Fruit fly (Drosophila melanogaster) whole organism, embryonic: ENCODE data around the gene CG43693.
A peak's percentile ranks its signal among the peaks of the same experiment; 100 is the strongest.

Experiments used
- Adf1 ChIP-seq: fragments of 200-800 bp; sonication (Bioruptor generic); IDR thresholded peaks from 2 replicates; pipeline ENCODE4 v1.3.6; 2022; ENCODE audit warnings: missing biosample characterization, missing genetic modification characterization
- CG1233 ChIP-seq: fragments of 200-800 bp; sonication (Bioruptor generic); optimal IDR thresholded peaks from 4 replicates; lab custom pipeline; 2018; ENCODE audit warnings: missing biosample characterization, mild to moderate bottlenecking, missing genetic modification characterization
- CG13123 ChIP-seq: fragments of 200-800 bp; sonication (Bioruptor generic); optimal IDR thresholded peaks from 2 replicates; lab custom pipeline; 2016; ENCODE audit warnings: missing biosample characterization, missing genetic modification characterization
- CG13296 ChIP-seq: fragments of 200-800 bp; sonication (Bioruptor generic); optimal IDR thresholded peaks from 3 replicates; lab custom pipeline; 2018; ENCODE audit warnings: missing biosample characterization, mild to moderate bottlenecking, missing genetic modification characterization
- CG13424 ChIP-seq: fragments of 200-800 bp; sonication (Bioruptor generic); optimal IDR thresholded peaks from 2 replicates; lab custom pipeline; 2019; ENCODE audit warnings: missing biosample characterization, mild to moderate bottlenecking, missing genetic modification characterization, moderate library complexity
- CG15011 ChIP-seq: fragments of 200-800 bp; sonication (Bioruptor generic); optimal IDR thresholded peaks from 3 replicates; lab custom pipeline; 2018; ENCODE audit warnings: missing biosample characterization, mild to moderate bottlenecking, missing genetic modification characterization
- CG17829 ChIP-seq: fragments of 200-800 bp; optimal IDR thresholded peaks from 2 replicates; lab custom pipeline; 2019; ENCODE audit warnings: missing biosample characterization, mild to moderate bottlenecking, missing genetic modification characterization, moderate library complexity
- CG18619 ChIP-seq: fragments of 200-800 bp; sonication (Bioruptor generic); optimal IDR thresholded peaks from 3 replicates; lab custom pipeline; 2017; ENCODE audit warnings: missing biosample characterization, mild to moderate bottlenecking, missing genetic modification characterization
- CG2129 ChIP-seq: fragments of 200-800 bp; sonication (Bioruptor generic); IDR thresholded peaks from 2 replicates; pipeline ENCODE4 v1.3.6; 2022; ENCODE audit warnings: missing biosample characterization, missing genetic modification characterization; ENCODE audit not compliant: partially characterized antibody
- CG2678 ChIP-seq: fragments of 200-800 bp; sonication (Bioruptor generic); optimal IDR thresholded peaks from 3 replicates; lab custom pipeline; 2019; ENCODE audit warnings: missing biosample characterization, mild to moderate bottlenecking, missing genetic modification characterization, moderate library complexity
- CG3281 ChIP-seq: fragments of 200-800 bp; sonication (Bioruptor generic); optimal IDR thresholded peaks from 3 replicates; lab custom pipeline; 2017; ENCODE audit warnings: missing biosample characterization, mild to moderate bottlenecking, missing genetic modification characterization
- CG34376 ChIP-seq: fragments of 200-800 bp; sonication (Bioruptor generic); optimal IDR thresholded peaks from 2 replicates; lab custom pipeline; 2018; ENCODE audit warnings: missing biosample characterization, mild to moderate bottlenecking, missing genetic modification characterization
- CG3847 ChIP-seq: fragments of 200-800 bp; sonication (Bioruptor generic); IDR thresholded peaks from 2 replicates; pipeline ENCODE4 v1.3.6; 2022; ENCODE audit warnings: missing biosample characterization, missing genetic modification characterization
- CG5180 ChIP-seq: fragments of 200-800 bp; sonication (Bioruptor generic); optimal IDR thresholded peaks from 3 replicates; lab custom pipeline; 2017; ENCODE audit warnings: missing biosample characterization, missing genetic modification characterization, mild to moderate bottlenecking, moderate library complexity, missing genetic modification reagents
- CG6254 ChIP-seq: fragments of 200-800 bp; sonication (Bioruptor generic); optimal IDR thresholded peaks from 3 replicates; lab custom pipeline; 2017; ENCODE audit warnings: mild to moderate bottlenecking, missing biosample characterization, missing genetic modification reagents, missing genetic modification characterization
- CG6683 ChIP-seq: fragments of 200-800 bp; sonication (Bioruptor generic); optimal IDR thresholded peaks from 2 replicates; lab custom pipeline; 2017; ENCODE audit warnings: missing biosample characterization, mild to moderate bottlenecking, missing genetic modification characterization, missing genetic modification reagents
- CG7745 ChIP-seq: fragments of 200-800 bp; sonication (Bioruptor generic); optimal IDR thresholded peaks from 2 replicates; lab custom pipeline; 2018; ENCODE audit warnings: missing biosample characterization, mild to moderate bottlenecking, missing genetic modification characterization, moderate library complexity
- CG8388 ChIP-seq: fragments of 200-800 bp; sonication (Bioruptor generic); optimal IDR thresholded peaks from 2 replicates; lab custom pipeline; 2019; ENCODE audit warnings: missing biosample characterization, mild to moderate bottlenecking, missing genetic modification characterization, moderate library complexity
- Chrac-16 ChIP-seq: fragments of 200-800 bp; sonication (Bioruptor generic); optimal IDR thresholded peaks from 3 replicates; lab custom pipeline; 2016; ENCODE audit warnings: missing biosample characterization, missing genetic modification characterization
- D ChIP-seq, 2 experiments: fragments of 200-800 bp in 1 of 2; fragments of >200 bp in 1 of 2; sonication (Bioruptor generic) in 1 of 2; optimal IDR thresholded peaks; 2 replicates in 1 of 2; 3 replicates in 1 of 2; lab custom pipeline; 2017; ENCODE audit warnings: mild to moderate bottlenecking in 1 of 2, missing biosample characterization in 1 of 2, missing genetic modification characterization in 1 of 2, missing genetic modification reagents in 1 of 2
- Dbx ChIP-seq: fragments of 200-800 bp; sonication (Bioruptor generic); IDR thresholded peaks from 3 replicates; pipeline ENCODE4 v1.3.6; 2022; ENCODE audit warnings: missing biosample characterization, missing genetic modification characterization
- Dll ChIP-seq: fragments of 200-800 bp; sonication (Bioruptor generic); IDR thresholded peaks from 4 replicates; pipeline ENCODE4 v1.3.6; 2022; ENCODE audit warnings: missing biosample characterization, missing genetic modification characterization; ENCODE audit not compliant: partially characterized antibody
- Dref ChIP-seq: fragments of 200-800 bp; sonication (Bioruptor generic); IDR thresholded peaks from 2 replicates; pipeline ENCODE4 v1.3.6; 2022; ENCODE audit warnings: missing biosample characterization, missing genetic modification characterization
- Drgx ChIP-seq: fragments of 200-800 bp; sonication (Bioruptor generic); IDR thresholded peaks from 2 replicates; pipeline ENCODE4 v1.3.6; 2022; ENCODE audit warnings: missing biosample characterization, missing genetic modification characterization
- E2f1 ChIP-seq: fragments of 200-800 bp; sonication (Bioruptor generic); IDR thresholded peaks from 2 replicates; pipeline ENCODE4 v1.3.6; 2022; ENCODE audit warnings: missing biosample characterization, missing genetic modification characterization
- Eip74EF ChIP-seq, 2 experiments: fragments of 200-800 bp in 1 of 2; fragments of >200 bp in 1 of 2; sonication (Bioruptor generic) in 1 of 2; optimal IDR thresholded peaks; 2 replicates each; lab custom pipeline; 2017 to 2019; ENCODE audit warnings: missing biosample characterization in 2 of 2, missing genetic modification characterization in 2 of 2, mild to moderate bottlenecking in 1 of 2, moderate library complexity in 1 of 2
- GATAe ChIP-seq: fragments of 200-800 bp; sonication (Bioruptor generic); conservative IDR thresholded peaks from 2 replicates; pipeline ENCODE4 v1.3.6; 2022; ENCODE audit warnings: missing biosample characterization, missing genetic modification characterization
- HmgD ChIP-seq: fragments of 200-800 bp; sonication (Bioruptor generic); optimal IDR thresholded peaks from 3 replicates; lab custom pipeline; 2016; ENCODE audit warnings: missing biosample characterization, missing genetic modification characterization
- Mrtf ChIP-seq: fragments of 200-800 bp; sonication (Bioruptor generic); IDR thresholded peaks from 3 replicates; pipeline ENCODE4 v1.3.6; 2022; ENCODE audit warnings: missing biosample characterization, missing genetic modification characterization
- Nf-YC ChIP-seq: fragments of 200-800 bp; optimal IDR thresholded peaks from 3 replicates; lab custom pipeline; 2019; ENCODE audit warnings: missing biosample characterization, mild to moderate bottlenecking, missing genetic modification characterization, moderate library complexity
- Opbp ChIP-seq: fragments of 200-800 bp; sonication (Bioruptor generic); IDR thresholded peaks from 3 replicates; pipeline ENCODE4 v1.3.6; 2022; ENCODE audit warnings: missing biosample characterization, missing genetic modification characterization; ENCODE audit not compliant: partially characterized antibody
- Six4 ChIP-seq: fragments of 200-800 bp; sonication (Bioruptor generic); optimal IDR thresholded peaks from 2 replicates; lab custom pipeline; 2016; ENCODE audit warnings: missing biosample characterization, missing genetic modification characterization
- Tbp ChIP-seq: fragments of >200 bp; optimal IDR thresholded peaks from 2 replicates; lab custom pipeline; 2018; ENCODE audit warnings: missing biosample characterization, missing genetic modification characterization
- ato ChIP-seq: fragments of 200-800 bp; sonication (Bioruptor generic); IDR thresholded peaks from 2 replicates; pipeline ENCODE4 v1.3.6; 2022; ENCODE audit warnings: missing biosample characterization, missing genetic modification characterization; ENCODE audit not compliant: partially characterized antibody
- az2 ChIP-seq: fragments of 200-800 bp; sonication (Bioruptor generic); optimal IDR thresholded peaks from 3 replicates; lab custom pipeline; 2016; ENCODE audit warnings: missing biosample characterization, missing genetic modification characterization
- bab2 ChIP-seq: fragments of 200-800 bp; sonication (Bioruptor generic); optimal IDR thresholded peaks from 2 replicates; lab custom pipeline; 2016; ENCODE audit warnings: missing biosample characterization, missing genetic modification characterization
- bcd ChIP-seq: fragments of 200-800 bp; sonication (Bioruptor generic); optimal IDR thresholded peaks from 2 replicates; lab custom pipeline; 2017; ENCODE audit warnings: missing biosample characterization, mild to moderate bottlenecking, missing genetic modification characterization
- chif ChIP-seq, 2 experiments: fragments of 200-800 bp; sonication (Bioruptor generic); optimal IDR thresholded peaks; 3 replicates each; lab custom pipeline; 2016; ENCODE audit warnings: missing biosample characterization in 2 of 2, missing genetic modification characterization in 2 of 2
- cwo ChIP-seq: fragments of 200-800 bp; sonication (Bioruptor generic); optimal IDR thresholded peaks from 3 replicates; lab custom pipeline; 2017; ENCODE audit warnings: missing biosample characterization, missing genetic modification characterization, mild to moderate bottlenecking, moderate library complexity, missing genetic modification reagents
- emc ChIP-seq: fragments of 200-800 bp; sonication (Bioruptor generic); optimal IDR thresholded peaks from 2 replicates; lab custom pipeline; 2016; ENCODE audit warnings: missing biosample characterization, missing genetic modification characterization
- fd64A ChIP-seq: fragments of 200-800 bp; sonication (Bioruptor generic); optimal IDR thresholded peaks from 3 replicates; lab custom pipeline; 2018; ENCODE audit warnings: missing biosample characterization, mild to moderate bottlenecking, missing genetic modification characterization
- gcm2 ChIP-seq: fragments of 200-800 bp; sonication (Bioruptor generic); optimal IDR thresholded peaks from 2 replicates; lab custom pipeline; 2016; ENCODE audit warnings: missing biosample characterization, missing genetic modification characterization
- gsb-n ChIP-seq: fragments of 200-800 bp; sonication (Bioruptor generic); optimal IDR thresholded peaks from 3 replicates; lab custom pipeline; 2018; ENCODE audit warnings: missing biosample characterization, mild to moderate bottlenecking, missing genetic modification characterization
- lola ChIP-seq, 3 experiments: fragments of >200 bp in 2 of 3; fragments of 200-800 bp in 1 of 3; sonication (Bioruptor generic) in 1 of 3; optimal IDR thresholded peaks; 2 replicates each; lab custom pipeline; 2017 to 2019; ENCODE audit warnings: missing biosample characterization in 3 of 3, missing genetic modification characterization in 3 of 3, mild to moderate bottlenecking in 1 of 3, moderate library complexity in 1 of 3
- peb ChIP-seq: fragments of 200-800 bp; sonication (Bioruptor generic); IDR thresholded peaks from 2 replicates; pipeline ENCODE4 v1.3.6; 2022; ENCODE audit warnings: missing biosample characterization, missing genetic modification characterization
- prd ChIP-seq, 3 experiments: fragments of >200 bp in 2 of 3; fragments of 200-800 bp in 1 of 3; sonication (Bioruptor generic) in 1 of 3; optimal IDR thresholded peaks in 2 of 3; IDR thresholded peaks in 1 of 3; 2 replicates in 2 of 3; 3 replicates in 1 of 3; pipeline versions ENCODE4 v1.3.6 to Lab custom; 2017 to 2022; ENCODE audit warnings: missing biosample characterization in 1 of 3, missing genetic modification characterization in 1 of 3
- seq ChIP-seq: fragments of 200-800 bp; sonication (Bioruptor generic); IDR thresholded peaks from 2 replicates; pipeline ENCODE4 v1.3.6; 2022; ENCODE audit warnings: missing biosample characterization, missing genetic modification characterization
- tx ChIP-seq: fragments of 200-800 bp; sonication (Bioruptor generic); optimal IDR thresholded peaks from 2 replicates; lab custom pipeline; 2016; ENCODE audit warnings: missing biosample characterization, missing genetic modification characterization

Gene CG43693

dm6 chr3L:11061200-11061599 is 10.0 kb upstream of the CG43693 start, which contains the start of the genes CG6321 and Blos2 (continued):
- TF ChIP-seq bab2 (GFP tag; lab: Kevin White, UChicago) (peak; percentile 61), gcm2 (peak; percentile 24), CG15011 (GFP tag; lab: Kevin White, UChicago) (peak; percentile 61), seq (GFP tag; lab: Robert Waterston, UW) (peak; percentile 16; the same call in 1 of the 2 replicates), CG5180 (GFP tag; lab: Kevin White, UChicago) (peak; percentile 40), CG3281 (GFP tag; lab: Kevin White, UChicago) (peak; percentile 86), Chrac-16 (GFP tag; lab: Kevin White, UChicago) (peak; percentile 55), GATAe (GFP tag; lab: Robert Waterston, UW) (peak; percentile 55; the same call in 1 of the 2 replicates), cwo (GFP tag; lab: Kevin White, UChicago) (peak; percentile 65), CG34376 (GFP tag; lab: Kevin White, UChicago) (peak; percentile 17), CG17829 (tag; lab: Kevin White, UChicago) (peak; percentile 82), az2 (GFP tag; lab: Kevin White, UChicago) (peak; percentile 66), CG18619 (GFP tag; lab: Kevin White, UChicago) (peak; percentile 58), fd64A (GFP tag; lab: Kevin White, UChicago) (peak; percentile 13), Dbx (GFP tag; lab: Robert Waterston, UW) (peak; percentile 63; the same call in 2 of the 3 replicates), gsb-n (tag; lab: Kevin White, UChicago) (peak; percentile 75), CG2678 (tag; lab: Kevin White, UChicago) (peak; percentile 89), CG3847 (GFP tag; lab: Robert Waterston, UW) (peak; percentile 53; the same call in 1 of the 2 replicates), CG2129 (GFP tag; lab: Robert Waterston, UW) (no peak), Opbp (GFP tag; lab: Robert Waterston, UW) (no peak), CG8388 (GFP tag; lab: Kevin White, UChicago) (peak; percentile 77), bcd (peak; percentile 68), tx (GFP tag; lab: Kevin White, UChicago) (peak; percentile 3), emc (GFP tag; lab: Kevin White, UChicago) (no peak), CG7745 (no peak), chif (GFP tag; optimal IDR thresholded peaks at IDR 0.05; lab: Kevin White, UChicago) (peak in 1 of 2 experiments; percentile 67), Mrtf (GFP tag; lab: Robert Waterston, UW) (peak; percentile 62; the same call in 1 of the 3 replicates), D (optimal IDR thresholded peaks at IDR 0.05; lab: Kevin White, UChicago) (no peak), D (GFP tag; optimal IDR thresholded peaks at IDR 0.05; lab: Kevin White, UChicago) (peak; percentile 61), ato (GFP tag; lab: Robert Waterston, UW) (no peak), HmgD (GFP tag; lab: Kevin White, UChicago) (no peak), CG6683 (GFP tag; lab: Kevin White, UChicago) (peak; percentile 50), Adf1 (0 out of 2 replicates have a peak, but pooled peaks have one; percentile 22), Eip74EF (GFP tag; optimal IDR thresholded peaks at IDR 0.05; lab: Kevin White, UChicago) (peak in 1 of 2 experiments; percentile 84), Six4 (GFP tag; lab: Kevin White, UChicago) (peak; percentile 29), Tbp (GFP tag; lab: Kevin White, UChicago) (no peak), Dref (GFP tag; lab: Robert Waterston, UW) (no peak), CG6254 (GFP tag; lab: Kevin White, UChicago) (peak; percentile 23), CG13296 (GFP tag; lab: Kevin White, UChicago) (peak; percentile 77), peb (0 out of 2 replicates have a peak, but pooled peaks have one; percentile 20), CG1233 (GFP tag; lab: Kevin White, UChicago) (peak; percentile 64), E2f1 (GFP tag; lab: Robert Waterston, UW) (peak; percentile 62), CG13424 (tag; lab: Kevin White, UChicago) (peak; percentile 84), prd (optimal IDR thresholded peaks at IDR 0.05; lab: Kevin White, UChicago) (no peak), prd (GFP tag; IDR thresholded peaks at IDR 0.05; lab: Robert Waterston, UW) (peak; percentile 61; the same call in 2 of the 3 replicates), Nf-YC (tag; lab: Kevin White, UChicago) (peak; percentile 69), Dll (GFP tag; lab: Robert Waterston, UW) (no peak), lola (GFP tag; optimal IDR thresholded peaks at IDR 0.05; lab: Kevin White, UChicago) (peak in 1 of 3 experiments; percentile 72), CG13123 (GFP tag; lab: Kevin White, UChicago) (peak; percentile 15), Drgx (GFP tag; lab: Robert Waterston, UW) (peak; percentile 77)
